Fruit fly (Drosophila melanogaster) Kc167 (cell line): ENCODE results near the gene Eig71Eb.

Source experiments
- Myc ChIP-seq: fragments of >200 bp; optimal IDR thresholded peaks from 2 replicates; lab custom pipeline; 2017; ENCODE audit warnings: missing external identifiers
- Sin3A ChIP-seq: fragments of >200 bp; optimal IDR thresholded peaks from 2 replicates; lab custom pipeline; 2018; ENCODE audit warnings: missing external identifiers
- h ChIP-seq: fragments of >200 bp; optimal IDR thresholded peaks from 3 replicates; lab custom pipeline; 2018; ENCODE audit warnings: missing external identifiers
- insv ChIP-seq: fragments of >200 bp; optimal IDR thresholded peaks from 3 replicates; lab custom pipeline; 2018; ENCODE audit warnings: missing external identifiers
- psq ChIP-seq: fragments of >200 bp; optimal IDR thresholded peaks from 2 replicates; lab custom pipeline; 2017; ENCODE audit warnings: missing external identifiers
- ttk ChIP-seq: sonication (Bioruptor generic); optimal IDR thresholded peaks from 2 replicates; lab custom pipeline; 2017; ENCODE audit warnings: missing external identifiers

Eig71Eb gene

DNA sequence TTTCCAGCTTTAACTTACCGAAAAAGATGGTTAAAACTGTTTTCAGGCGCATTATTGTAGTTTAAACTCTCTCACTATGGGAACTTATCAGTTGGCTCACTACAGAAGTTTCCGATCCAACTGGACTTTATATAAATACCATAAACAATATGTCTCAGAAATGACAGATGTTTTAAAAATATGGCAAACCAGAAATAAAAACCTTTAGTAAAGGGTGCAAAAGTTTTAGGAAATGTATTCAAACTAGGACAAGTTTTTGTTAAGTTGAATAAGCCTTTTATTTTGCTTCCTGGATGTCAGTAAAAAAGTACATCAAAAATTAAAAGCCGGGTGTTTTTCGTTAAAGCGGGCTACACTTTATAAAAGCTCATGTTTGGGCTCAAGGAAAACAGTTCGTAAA, at the start of gene Eig71Eb, which contains the start of gene Eig71Ea:
Gene Eig71Eb, plus strand, starts transcription at position 376 of the 400 bp plus-strand sequence.
Gene Eig71Ea, minus strand, starts transcription at position 101 of the 400 bp plus-strand sequence.
- TF ChIP-seq ttk (lab: Kevin White, UChicago), result no peak
- TF ChIP-seq psq (lab: Kevin White, UChicago), result no peak

DNA sequence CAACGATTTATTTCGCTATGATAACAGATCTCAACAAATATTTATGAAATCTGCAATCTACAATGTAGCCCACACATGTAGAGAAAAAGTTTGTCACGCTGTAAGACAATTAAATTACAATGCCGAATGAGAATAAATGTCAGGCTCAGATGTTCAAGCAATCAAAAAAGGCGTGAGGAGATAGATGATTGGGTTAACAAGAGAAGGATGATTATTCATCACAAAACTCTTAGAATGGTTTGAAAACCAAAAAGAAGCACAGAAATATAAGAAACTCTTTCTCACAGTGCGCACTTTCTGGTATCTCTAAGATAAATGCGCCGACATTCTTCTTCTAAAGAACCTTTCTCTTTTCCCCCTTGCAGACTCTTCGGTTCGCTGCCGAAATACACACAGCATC, 49.7 kb upstream of the Eig71Eb start:
- TF ChIP-seq psq (lab: Kevin White, UChicago), result no peak
- no peak for TF ChIP-seq Myc (lab: Kevin White, UChicago)
- TF ChIP-seq Sin3A (lab: Kevin White, UChicago), result no peak
- no peak for TF ChIP-seq insv (lab: Kevin White, UChicago)
- TF ChIP-seq h (lab: Kevin White, UChicago), result no peak
- TF ChIP-seq ttk (lab: Kevin White, UChicago), result no peak

DNA sequence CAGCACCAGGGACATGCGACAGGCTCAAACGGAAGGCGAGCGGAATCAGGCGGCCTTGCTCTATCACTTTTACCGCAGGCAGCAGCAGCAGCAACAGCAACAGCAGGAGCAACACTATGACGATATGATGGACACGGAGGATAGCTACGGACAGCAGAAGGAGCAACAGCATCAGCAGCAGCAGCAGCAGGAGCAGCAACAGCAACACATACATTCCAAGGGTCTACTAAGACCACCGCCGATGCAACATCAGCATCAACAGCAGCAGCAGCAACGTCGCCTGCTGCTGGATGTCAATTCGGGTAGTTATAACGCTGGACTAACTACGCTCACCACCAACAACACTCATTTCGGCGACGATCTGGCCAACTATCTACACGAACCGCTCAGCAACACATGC, 44.8 kb upstream of the Eig71Eb start:
- TF ChIP-seq Sin3A (lab: Kevin White, UChicago) (no peak), ttk (lab: Kevin White, UChicago) (no peak), psq (lab: Kevin White, UChicago) (no peak), insv (lab: Kevin White, UChicago) (no peak), h (lab: Kevin White, UChicago) (no peak), Myc (lab: Kevin White, UChicago) (no peak)

DNA sequence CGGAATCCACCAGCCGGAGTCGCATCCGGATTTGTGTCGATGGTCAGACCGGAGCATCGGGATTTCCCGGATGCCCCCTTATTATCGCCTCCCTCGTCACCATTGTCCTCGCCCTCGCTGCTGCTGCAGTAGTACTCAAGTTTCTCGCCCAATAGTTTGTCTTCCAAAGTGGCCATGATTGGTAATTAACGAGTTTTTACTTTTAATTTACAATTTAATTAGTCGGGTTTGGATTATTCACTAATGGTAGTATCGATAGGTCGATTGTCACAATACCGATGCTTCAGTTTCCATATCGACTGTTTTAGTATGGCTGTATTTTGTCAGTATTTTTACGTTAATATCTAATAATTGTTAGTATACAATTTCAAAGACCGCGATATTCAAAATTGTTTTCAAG, 39.6 kb upstream of the Eig71Eb start, which contains the start of gene CG7650:
Gene CG7650, minus strand, starts transcription at position 278 of the 400 bp plus-strand sequence.
- TF ChIP-seq insv (lab: Kevin White, UChicago) (no peak), ttk (lab: Kevin White, UChicago) (no peak), Sin3A (lab: Kevin White, UChicago) (no peak), h (lab: Kevin White, UChicago) (no peak), psq (lab: Kevin White, UChicago) (no peak), Myc (lab: Kevin White, UChicago) (no peak)

dm6 chr3L:15612728-15613127, 37.0 kb upstream of the Eig71Eb start, which contains the start of gene CG13449:
CG13449 (minus strand) TSS chr3L:15612828.
- TF ChIP-seq h (lab: Kevin White, UChicago), result no peak
- no peak for TF ChIP-seq Sin3A (lab: Kevin White, UChicago)
- TF ChIP-seq psq (lab: Kevin White, UChicago), result no peak
- no peak for TF ChIP-seq Myc (lab: Kevin White, UChicago)
- TF ChIP-seq ttk (lab: Kevin White, UChicago), result no peak
- no peak for TF ChIP-seq insv (lab: Kevin White, UChicago)

- TF ChIP-seq Myc (lab: Kevin White, UChicago) (no peak), insv (lab: Kevin White, UChicago) (no peak), h (lab: Kevin White, UChicago) (no peak), psq (lab: Kevin White, UChicago) (no peak), ttk (lab: Kevin White, UChicago) (no peak), Sin3A (lab: Kevin White, UChicago) (no peak)
These were observed 33.2 kb upstream of the Eig71Eb start for dm6 chr3L:15616490-15616889.

DNA sequence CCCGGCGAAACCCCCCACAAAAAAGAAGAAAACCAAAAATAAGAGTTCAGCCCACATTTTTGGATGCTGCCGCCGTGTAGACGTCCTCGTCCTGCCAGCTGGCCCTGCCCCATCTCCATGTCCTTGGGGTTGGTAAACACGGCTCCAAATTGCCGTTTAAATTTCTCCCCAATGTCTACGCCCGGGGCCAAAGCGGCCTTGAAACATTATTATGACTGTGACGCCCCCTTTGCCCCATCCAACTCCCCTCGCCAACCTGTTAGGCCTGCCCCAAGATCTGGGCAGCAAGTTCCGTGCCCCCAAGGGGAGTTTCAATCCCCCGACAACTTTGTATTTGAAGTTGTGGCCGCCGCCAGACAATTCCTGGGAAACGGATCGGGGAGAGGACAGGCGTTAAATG, 32.8 kb upstream of the Eig71Eb start:
- no peak for TF ChIP-seq Myc (lab: Kevin White, UChicago)

DNA sequence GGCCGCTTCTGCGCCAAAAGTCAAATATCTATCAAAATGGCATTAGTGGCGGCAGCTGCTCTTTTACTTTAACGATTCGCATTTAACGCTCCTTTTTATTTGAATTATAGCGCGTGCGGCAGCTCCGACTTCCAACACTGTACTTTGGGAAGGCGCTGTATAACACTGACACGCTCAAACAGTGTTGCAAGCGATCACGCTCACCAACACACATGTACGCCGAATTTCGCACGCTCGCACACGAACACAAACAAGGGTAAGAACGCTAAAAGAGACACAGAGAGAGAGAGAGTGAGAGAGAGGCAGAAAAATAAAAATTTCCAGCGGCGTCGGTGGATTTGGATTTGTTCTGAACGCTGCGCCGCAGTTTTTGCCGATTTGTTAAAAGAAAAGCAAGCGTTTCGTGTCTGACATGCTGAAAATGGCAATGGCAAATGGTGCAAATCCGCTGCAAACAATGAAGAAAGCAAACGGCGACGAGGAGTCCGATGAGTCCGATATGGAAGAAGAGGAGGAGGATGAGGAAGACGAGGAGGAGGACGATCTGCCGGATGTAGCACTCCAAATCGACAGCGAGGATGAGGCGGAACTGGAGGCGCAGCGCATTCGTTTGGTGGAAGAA, 30.0 kb upstream of the Eig71Eb start, which contains the start of gene Phs:
Gene Phs, plus strand, starts transcription at position 276 of the 622 bp plus-strand sequence.
- TF ChIP-seq Myc (lab: Kevin White, UChicago) (no peak), psq (lab: Kevin White, UChicago) (no peak), h (lab: Kevin White, UChicago) (no peak), insv (lab: Kevin White, UChicago) (no peak), Sin3A (lab: Kevin White, UChicago) (no peak), ttk (lab: Kevin White, UChicago) (no peak)

DNA sequence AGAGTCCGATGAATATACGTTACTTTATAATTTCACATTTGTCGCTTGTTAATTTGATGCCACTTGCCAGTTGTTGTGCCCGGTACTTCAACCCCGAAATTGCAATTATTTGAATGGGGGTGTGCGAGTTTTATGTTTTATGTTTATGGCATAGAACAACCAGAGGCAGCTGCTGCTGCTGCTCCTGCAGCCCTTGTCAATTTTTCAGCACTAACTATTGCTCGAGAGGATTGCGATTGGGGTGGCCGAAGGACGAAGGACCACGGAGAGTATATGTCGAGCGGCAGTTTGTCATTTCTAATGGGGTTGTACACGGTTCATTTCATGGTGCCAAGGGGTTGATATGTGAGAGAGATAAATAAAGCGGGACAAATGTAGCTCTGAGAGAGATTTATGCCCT, 25.6 kb upstream of the Eig71Eb start:
- TF ChIP-seq psq (lab: Kevin White, UChicago) (no peak), Sin3A (lab: Kevin White, UChicago) (no peak), h (lab: Kevin White, UChicago) (no peak), ttk (lab: Kevin White, UChicago) (no peak), insv (lab: Kevin White, UChicago) (no peak), Myc (lab: Kevin White, UChicago) (no peak)

- TF ChIP-seq insv (lab: Kevin White, UChicago) (no peak), ttk (lab: Kevin White, UChicago) (no peak), psq (lab: Kevin White, UChicago) (no peak), Sin3A (lab: Kevin White, UChicago) (no peak), Myc (lab: Kevin White, UChicago) (no peak), h (lab: Kevin White, UChicago) (no peak)
These were observed 24.7 kb upstream of the Eig71Eb start for dm6 chr3L:15624944-15625610.

DNA sequence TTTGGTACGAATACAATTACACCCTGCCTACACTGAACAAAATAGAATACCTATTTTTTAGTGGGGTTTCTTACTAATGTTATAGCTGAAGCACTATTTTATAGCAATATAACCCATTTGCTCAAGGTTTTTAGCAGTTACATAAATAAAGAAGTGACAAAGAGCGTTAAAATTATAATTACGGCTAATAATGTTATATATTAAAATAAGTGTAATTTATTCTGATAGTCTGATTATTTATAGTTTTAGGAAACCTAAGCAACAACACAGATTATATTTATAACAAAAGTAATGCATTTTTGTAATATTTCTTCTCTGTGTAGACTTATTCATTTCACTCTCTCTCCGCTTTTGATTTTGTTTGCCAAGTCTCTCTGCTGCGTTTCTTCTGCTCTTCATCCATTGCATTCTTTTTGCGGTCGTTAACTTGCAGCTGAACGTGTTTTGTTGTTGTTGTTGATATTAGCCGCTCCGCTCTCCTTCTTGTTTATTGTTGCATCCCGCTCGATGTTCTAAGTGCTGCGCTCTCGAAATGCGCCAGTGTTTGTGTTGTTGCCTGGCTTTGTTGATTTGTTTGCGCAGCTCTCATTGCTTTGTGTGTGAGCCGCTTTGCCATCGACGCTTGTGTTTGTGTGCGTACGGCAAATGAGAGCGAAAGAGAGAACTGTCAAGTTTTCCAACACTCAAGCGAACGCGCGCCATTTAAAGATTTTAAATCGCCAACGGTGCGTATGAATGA, 23.9 kb upstream of the Eig71Eb start:
- no peak for TF ChIP-seq insv (lab: Kevin White, UChicago)
- TF ChIP-seq Myc (lab: Kevin White, UChicago), result no peak
- TF ChIP-seq ttk (lab: Kevin White, UChicago), result no peak
- TF ChIP-seq psq (lab: Kevin White, UChicago), result no peak
- TF ChIP-seq h (lab: Kevin White, UChicago), result no peak
- no peak for TF ChIP-seq Sin3A (lab: Kevin White, UChicago)
